Fruit fly (Drosophila melanogaster): ENCODE measurements around the gene CG45064.

Gene CG45064

dm6 chrX:14905499-14906044, 23.2 kb upstream of the CG45064 start, which contains the start of gene CG9512 (continued):
- TF ChIP-seq Scr (GFP tag; IDR thresholded peaks at IDR 0.05; ENCODE audit: partially characterized antibody) (no peak), CG6654 (GFP tag; optimal IDR thresholded peaks at IDR 0.05) (no peak), CG10462 (GFP tag; optimal IDR thresholded peaks at IDR 0.05) (no peak), CG10274 (GFP tag; optimal IDR thresholded peaks at IDR 0.05) (no peak), CG13624 (GFP tag; optimal IDR thresholded peaks at IDR 0.05) (no peak), Dp (GFP tag; optimal IDR thresholded peaks at IDR 0.05) (no peak), sqz (GFP tag; optimal IDR thresholded peaks at IDR 0.05) (no peak), CG11504 (tag; optimal IDR thresholded peaks at IDR 0.05) (no peak), CG14014 (GFP tag; IDR thresholded peaks at IDR 0.05) (no peak), bigmax (GFP tag; optimal IDR thresholded peaks at IDR 0.05) (no peak), CG10366 (GFP tag; IDR thresholded peaks at IDR 0.05) (no peak), croc (GFP tag; conservative IDR thresholded peaks at IDR 0.05) (no peak), CG15514 (GFP tag; optimal IDR thresholded peaks at IDR 0.05) (no peak), Dll (GFP tag; IDR thresholded peaks at IDR 0.05; ENCODE audit: partially characterized antibody) (no peak), pho (GFP tag; optimal IDR thresholded peaks at IDR 0.05) (no peak), CG15011 (GFP tag; optimal IDR thresholded peaks at IDR 0.05) (no peak), CG11093 (GFP tag; IDR thresholded peaks at IDR 0.05) (no peak), CG18476 (GFP tag; optimal IDR thresholded peaks at IDR 0.05) (no peak), slbo (GFP tag; IDR thresholded peaks at IDR 0.05) (no peak), trh (GFP tag; optimal IDR thresholded peaks at IDR 0.05) (no peak), salm (tag; optimal IDR thresholded peaks at IDR 0.05) (no peak), lab (GFP tag; optimal IDR thresholded peaks at IDR 0.05) (peak; percentile 23), pita (GFP tag; optimal IDR thresholded peaks at IDR 0.05) (no peak), Nf-YC (tag; optimal IDR thresholded peaks at IDR 0.05) (peak; percentile 2), NFAT (GFP tag; IDR thresholded peaks at IDR 0.05) (no peak), so (GFP tag; IDR thresholded peaks at IDR 0.05) (no peak), CG11247 (GFP tag; IDR thresholded peaks at IDR 0.05) (no peak), CG12942 (GFP tag; optimal IDR thresholded peaks at IDR 0.05) (no peak), chinmo (GFP tag; IDR thresholded peaks at IDR 0.05; ENCODE audit: partially characterized antibody) (peak; percentile 93; the same call in 3 of the 4 replicates), Nf-YA (GFP tag; IDR thresholded peaks at IDR 0.05) (no peak), CG10267 (tag; optimal IDR thresholded peaks at IDR 0.05) (no peak), disco-r (GFP tag; optimal IDR thresholded peaks at IDR 0.05) (no peak), CG12659 (GFP tag; optimal IDR thresholded peaks at IDR 0.05) (no peak), MESR4 (GFP tag; optimal IDR thresholded peaks at IDR 0.05) (no peak), CG4282 (GFP tag; optimal IDR thresholded peaks at IDR 0.05) (no peak), Atf3 (GFP tag; optimal IDR thresholded peaks at IDR 0.05) (no peak), esg (GFP tag; conservative IDR thresholded peaks at IDR 0.05) (no peak), CG12219 (GFP tag; optimal IDR thresholded peaks at IDR 0.05) (no peak), Hey (tag; optimal IDR thresholded peaks at IDR 0.05) (peak; percentile 82), CG32772 (GFP tag; IDR thresholded peaks at IDR 0.05) (peak; percentile 56), C15 (GFP tag; IDR thresholded peaks at IDR 0.05) (no peak), CG10147 (GFP tag; optimal IDR thresholded peaks at IDR 0.05) (no peak), Mad (GFP tag; optimal IDR thresholded peaks at IDR 0.05) (no peak), rib (GFP tag; IDR thresholded peaks at IDR 0.05) (no peak), lov (optimal IDR thresholded peaks at IDR 0.05) (no peak), lov (GFP tag; IDR thresholded peaks at IDR 0.05) (no peak), ap (GFP tag; IDR thresholded peaks at IDR 0.05) (no peak), pnt (GFP tag; optimal IDR thresholded peaks at IDR 0.05) (no peak), Ssrp (tag; optimal IDR thresholded peaks at IDR 0.05) (no peak), wdn (GFP tag; IDR thresholded peaks at IDR 0.05) (no peak), CG15601 (tag; optimal IDR thresholded peaks at IDR 0.05) (no peak), CG6254 (GFP tag; optimal IDR thresholded peaks at IDR 0.05) (no peak)
